Worm (Caenorhabditis elegans) whole organism, L1 larva: ENCODE data around the gene srg-64.
A peak's percentile ranks its signal among the peaks of the same experiment; 100 is the strongest.

ENCODE experiments used
- C04F5.9 ChIP-seq: sonication (generic microtip); optimal IDR thresholded peaks from 2 replicates; lab custom pipeline; 2016; ENCODE audit warnings: missing genetic modification characterization, missing compliant biosample characterization
- C34B4.2 ChIP-seq: sonication (generic microtip); optimal IDR thresholded peaks from 2 replicates; lab custom pipeline; 2017; ENCODE audit warnings: mild to moderate bottlenecking, missing genetic modification characterization, missing compliant biosample characterization
- F16B12.6 ChIP-seq: fragments of 150-350 bp; optimal IDR thresholded peaks from 2 replicates; lab custom pipeline; 2014; ENCODE audit warnings: missing biosample characterization, missing genetic modification characterization
- Y116A8C.19 ChIP-seq: sonication (generic microtip); optimal IDR thresholded peaks from 2 replicates; lab custom pipeline; 2016; ENCODE audit warnings: missing compliant biosample characterization, missing genetic modification characterization, borderline replicate concordance
- ama-1 ChIP-seq: fragments of 150-350 bp; optimal IDR thresholded peaks from 2 replicates; lab custom pipeline; 2014
- blmp-1 ChIP-seq: fragments of 150-350 bp; optimal IDR thresholded peaks from 2 replicates; lab custom pipeline; 2014; ENCODE audit warnings: missing biosample characterization, missing genetic modification characterization
- ceh-63 ChIP-seq: fragments of 200-800 bp; sonication (Bioruptor generic); optimal IDR thresholded peaks from 2 replicates; lab custom pipeline; 2018; ENCODE audit warnings: mild to moderate bottlenecking, missing genetic modification characterization, missing compliant biosample characterization
- ceh-8 ChIP-seq: fragments of 200-800 bp; sonication (Bioruptor generic); optimal IDR thresholded peaks from 2 replicates; lab custom pipeline; 2018; ENCODE audit warnings: mild to moderate bottlenecking, missing genetic modification characterization, moderate library complexity, missing compliant biosample characterization
- ceh-82 ChIP-seq, 3 experiments: fragments of 150-350 bp in 1 of 3; sonication (generic microtip) in 2 of 3; optimal IDR thresholded peaks; 2 replicates each; lab custom pipeline; 2014 to 2017; ENCODE audit warnings: missing biosample characterization in 3 of 3, missing genetic modification characterization in 3 of 3
- ceh-88 ChIP-seq: fragments of 200-800 bp; sonication (Bioruptor generic); IDR thresholded peaks from 2 replicates; pipeline ENCODE4 v1.3.6; 2022; ENCODE audit warnings: missing genetic modification characterization, missing compliant biosample characterization
- ceh-90 ChIP-seq: sonication (generic microtip); optimal IDR thresholded peaks from 2 replicates; lab custom pipeline; 2016; ENCODE audit warnings: missing genetic modification characterization, missing compliant biosample characterization
- dpl-1 ChIP-seq, 3 experiments: fragments of 150-350 bp in 2 of 3; sonication (generic microtip) in 1 of 3; optimal IDR thresholded peaks; 2 replicates each; lab custom pipeline; 2014 to 2017; ENCODE audit warnings: missing biosample characterization in 3 of 3, missing genetic modification characterization in 3 of 3, missing genetic modification reagents in 3 of 3
- dsc-1 ChIP-seq: sonication (generic microtip); optimal IDR thresholded peaks from 2 replicates; lab custom pipeline; 2016; ENCODE audit warnings: mild to moderate bottlenecking, missing genetic modification characterization, missing compliant biosample characterization
- efl-1 ChIP-seq, 4 experiments: fragments of 150-350 bp; optimal IDR thresholded peaks in 3 of 4; peaks in 1 of 4; 1 replicate in 1 of 4; 2 replicates in 3 of 4; lab custom pipeline; 2014; ENCODE audit warnings: missing biosample characterization in 2 of 4, missing genetic modification characterization in 2 of 4, missing genetic modification reagents in 2 of 4
- efl-3 ChIP-seq: fragments of 200-800 bp; sonication (Bioruptor generic); optimal IDR thresholded peaks from 2 replicates; lab custom pipeline; 2018; ENCODE audit warnings: mild to moderate bottlenecking, missing genetic modification characterization, missing compliant biosample characterization
- elt-3 ChIP-seq, 6 experiments: fragments of 150-350 bp in 1 of 6; sonication (generic microtip); optimal IDR thresholded peaks; 2 replicates each; lab custom pipeline; 2017 to 2018; ENCODE audit warnings: missing biosample characterization in 6 of 6, missing genetic modification characterization in 6 of 6, inconsistent platforms in 1 of 6
- fkh-10 ChIP-seq: sonication (generic microtip); optimal IDR thresholded peaks from 2 replicates; lab custom pipeline; 2017; ENCODE audit warnings: missing biosample characterization, missing genetic modification reagents, missing genetic modification characterization
- fkh-4 ChIP-seq: sonication (generic microtip); optimal IDR thresholded peaks from 2 replicates; lab custom pipeline; 2016; ENCODE audit warnings: missing compliant biosample characterization, missing genetic modification characterization, borderline replicate concordance
- fkh-8 ChIP-seq: sonication (generic microtip); optimal IDR thresholded peaks from 2 replicates; lab custom pipeline; 2016; ENCODE audit warnings: mild to moderate bottlenecking, missing genetic modification characterization, missing compliant biosample characterization
- hlh-17 ChIP-seq: fragments of 200-800 bp; sonication (Bioruptor generic); optimal IDR thresholded peaks from 2 replicates; lab custom pipeline; 2018; ENCODE audit warnings: missing genetic modification characterization, mild to moderate bottlenecking, missing compliant biosample characterization, moderate library complexity, borderline replicate concordance
- lin-13 ChIP-seq: fragments of 150-350 bp; optimal IDR thresholded peaks from 2 replicates; lab custom pipeline; 2014; ENCODE audit warnings: missing biosample characterization, missing genetic modification reagents, missing genetic modification characterization
- lin-14 ChIP-seq: fragments of 200-800 bp; sonication (Bioruptor generic); optimal IDR thresholded peaks from 2 replicates; lab custom pipeline; 2018; ENCODE audit warnings: mild to moderate bottlenecking, missing genetic modification characterization, moderate library complexity, missing compliant biosample characterization
- lin-15B ChIP-seq: fragments of 150-350 bp; sonication (generic microtip); optimal IDR thresholded peaks from 3 replicates; lab custom pipeline; 2014; ENCODE audit warnings: missing biosample characterization, missing genetic modification characterization
- lin-35 ChIP-seq, 2 experiments: fragments of 150-350 bp; optimal IDR thresholded peaks; 2 replicates each; lab custom pipeline; 2014; ENCODE audit warnings: missing biosample characterization in 2 of 2, missing genetic modification characterization in 2 of 2, missing genetic modification reagents in 2 of 2
- lir-3 ChIP-seq: sonication (generic microtip); optimal IDR thresholded peaks from 2 replicates; lab custom pipeline; 2016; ENCODE audit warnings: mild to moderate bottlenecking, missing genetic modification characterization, moderate library complexity, missing compliant biosample characterization; ENCODE audit not compliant: poor library complexity
- lsy-2 ChIP-seq, 2 experiments: fragments of 150-350 bp; optimal IDR thresholded peaks; 2 replicates each; lab custom pipeline; 2014; ENCODE audit warnings: missing biosample characterization in 2 of 2, missing genetic modification characterization in 2 of 2
- nhr-11 ChIP-seq: fragments of 150-350 bp; optimal IDR thresholded peaks from 2 replicates; lab custom pipeline; 2014; ENCODE audit warnings: missing biosample characterization, missing genetic modification characterization
- nhr-19 ChIP-seq: fragments of 200-800 bp; sonication (Bioruptor generic); conservative IDR thresholded peaks from 2 replicates; pipeline ENCODE4 v1.3.6; 2022; ENCODE audit warnings: missing genetic modification characterization, missing compliant biosample characterization
- nhr-20 ChIP-seq: sonication (generic microtip); optimal IDR thresholded peaks from 2 replicates; lab custom pipeline; 2016; ENCODE audit warnings: mild to moderate bottlenecking, missing genetic modification characterization, missing compliant biosample characterization
- nhr-237 ChIP-seq: fragments of 150-350 bp; optimal IDR thresholded peaks from 2 replicates; lab custom pipeline; 2014; ENCODE audit warnings: missing biosample characterization, missing genetic modification characterization
- nhr-47 ChIP-seq: sonication (generic microtip); optimal IDR thresholded peaks from 2 replicates; lab custom pipeline; 2016; ENCODE audit warnings: mild to moderate bottlenecking, missing genetic modification characterization, moderate library complexity, missing compliant biosample characterization
- nhr-84 ChIP-seq: sonication (generic microtip); optimal IDR thresholded peaks from 2 replicates; lab custom pipeline; 2017; ENCODE audit warnings: missing biosample characterization, missing genetic modification characterization
- nhr-85 ChIP-seq: sonication (generic microtip); peaks from one replicate; lab custom pipeline; 2016; ENCODE audit warnings: missing genetic modification characterization, inconsistent platforms, missing compliant biosample characterization
- pag-3 ChIP-seq: sonication (generic microtip); optimal IDR thresholded peaks from 2 replicates; lab custom pipeline; 2017; ENCODE audit warnings: missing genetic modification characterization, mild to moderate bottlenecking, missing compliant biosample characterization, antibody characterized with exemption, borderline replicate concordance; ENCODE audit not compliant: insufficient read depth
- pax-3 ChIP-seq: fragments of 200-800 bp; sonication (Bioruptor generic); optimal IDR thresholded peaks from 2 replicates; lab custom pipeline; 2018; ENCODE audit warnings: mild to moderate bottlenecking, missing genetic modification characterization, moderate library complexity, missing compliant biosample characterization
- snu-23 ChIP-seq: sonication (generic microtip); optimal IDR thresholded peaks from 2 replicates; lab custom pipeline; 2016; ENCODE audit warnings: missing genetic modification characterization, missing compliant biosample characterization
- sptf-1 ChIP-seq: fragments of 150-350 bp; optimal IDR thresholded peaks from 2 replicates; lab custom pipeline; 2014; ENCODE audit warnings: missing biosample characterization, missing genetic modification characterization
- sup-37 ChIP-seq: fragments of 200-800 bp; sonication (Bioruptor generic); optimal IDR thresholded peaks from 2 replicates; lab custom pipeline; 2018; ENCODE audit warnings: mild to moderate bottlenecking, missing genetic modification characterization, missing compliant biosample characterization
- tlp-1 ChIP-seq: fragments of 150-350 bp; optimal IDR thresholded peaks from 2 replicates; lab custom pipeline; 2014; ENCODE audit warnings: missing biosample characterization, missing genetic modification characterization
- unc-130 ChIP-seq: fragments of 150-350 bp; optimal IDR thresholded peaks from 2 replicates; lab custom pipeline; 2017; ENCODE audit warnings: missing biosample characterization, missing genetic modification characterization, inconsistent platforms
- unc-30 ChIP-seq: sonication (generic microtip); optimal IDR thresholded peaks from 2 replicates; lab custom pipeline; 2017; ENCODE audit warnings: missing biosample characterization, missing genetic modification characterization
- unc-62 ChIP-seq: fragments of 150-350 bp; optimal IDR thresholded peaks from 2 replicates; lab custom pipeline; 2014; ENCODE audit warnings: missing biosample characterization, missing genetic modification reagents, missing genetic modification characterization
- vab-15 ChIP-seq: sonication (generic microtip); optimal IDR thresholded peaks from 2 replicates; lab custom pipeline; 2017; ENCODE audit warnings: missing genotype, mild to moderate bottlenecking, missing genetic modification characterization, missing compliant biosample characterization
- xbp-1 ChIP-seq: sonication (generic microtip); optimal IDR thresholded peaks from 2 replicates; lab custom pipeline; 2016; ENCODE audit warnings: missing genetic modification characterization, missing compliant biosample characterization

The srg-64 gene

ce11 chrX:15707366-15707892 lies 33.0 kb downstream of the srg-64 start (continued):
- TF ChIP-seq unc-62 (GFP tag; lab: Kevin White, UChicago) (no peak), nhr-85 (tag; lab: Kevin White, UChicago) (peak; percentile 89), nhr-19 (peak; percentile 83), F16B12.6 (tag; lab: Kevin White, UChicago) (no peak), nhr-47 (tag; lab: Kevin White, UChicago) (peak; percentile 88), ceh-63 (GFP tag; lab: Kevin White, UChicago) (no peak), dsc-1 (peak; percentile 68), ceh-90 (tag; lab: Kevin White, UChicago) (no peak), tlp-1 (tag; lab: Kevin White, UChicago) (no peak), lin-13 (GFP tag; lab: Kevin White, UChicago) (peak; percentile 47), nhr-84 (tag; lab: Kevin White, UChicago) (no peak), sup-37 (GFP tag; lab: Kevin White, UChicago) (peak; percentile 43), efl-1 (optimal IDR thresholded peaks at IDR 0.05; lab: Kevin White, UChicago) (peak; percentile 23 to 69), efl-1 (GFP tag; optimal IDR thresholded peaks at IDR 0.05 in 1 of 2; lab: Kevin White, UChicago) (peak in 1 of 2 experiments; percentile 14), lin-35 (GFP tag; optimal IDR thresholded peaks at IDR 0.05; lab: Kevin White, UChicago) (peak; percentile 35 to 53), sptf-1 (tag; lab: Kevin White, UChicago) (no peak), lin-14 (GFP tag; lab: Kevin White, UChicago) (peak; percentile 99), fkh-4 (tag; lab: Kevin White, UChicago) (no peak), nhr-11 (tag; lab: Kevin White, UChicago) (peak; percentile 52), ama-1 (lab: Kevin White, UChicago) (no peak), elt-3 (tag; optimal IDR thresholded peaks at IDR 0.05; lab: Kevin White, UChicago) (peak in 1 of 6 experiments; percentile 18), ceh-88 (GFP tag; lab: Robert Waterston, UW) (peak; percentile 50; the same call in 1 of the 2 replicates), blmp-1 (peak; percentile 24), pag-3 (tag; lab: Kevin White, UChicago) (no peak), unc-30 (no peak), nhr-237 (tag; lab: Kevin White, UChicago) (peak; percentile 52), fkh-8 (tag; lab: Kevin White, UChicago) (peak; percentile 96), dpl-1 (GFP tag; optimal IDR thresholded peaks at IDR 0.05; lab: Kevin White, UChicago) (peak in 2 of 3 experiments; percentile 26 to 39), lir-3 (peak; percentile 16), hlh-17 (GFP tag; lab: Kevin White, UChicago) (no peak), snu-23 (GFP tag; lab: Kevin White, UChicago) (peak; percentile 88), nhr-20 (tag; lab: Kevin White, UChicago) (peak; percentile 88), fkh-10 (GFP tag; lab: Kevin White, UChicago) (peak; percentile 78), lsy-2 (tag; optimal IDR thresholded peaks at IDR 0.05; lab: Kevin White, UChicago) (peak; percentile 67 to 83), C04F5.9 (no peak), vab-15 (peak; percentile 33), efl-3 (no peak), ceh-8 (GFP tag; lab: Kevin White, UChicago) (peak; percentile 26), C34B4.2 (tag; lab: Kevin White, UChicago) (no peak), xbp-1 (tag; lab: Kevin White, UChicago) (peak; percentile 67), lin-15B (tag; lab: Kevin White, UChicago) (no peak), unc-130 (tag; lab: Kevin White, UChicago) (peak; percentile 52), ceh-82 (tag; optimal IDR thresholded peaks at IDR 0.05; lab: Kevin White, UChicago) (peak; percentile 74 to 81 (median 79)), pax-3 (tag; lab: Kevin White, UChicago) (peak; percentile 66), Y116A8C.19 (tag; lab: Kevin White, UChicago) (no peak)
